Worm (Caenorhabditis elegans) whole organism, young adult: ENCODE measurements around the gene srx-5.

Source experiments
- B0035.1 ChIP-seq: sonication (generic microtip); optimal IDR thresholded peaks from 2 replicates; lab custom pipeline; 2016; ENCODE audit warnings: missing genetic modification characterization, mild to moderate bottlenecking, missing compliant biosample characterization, missing genotype, missing genetic modification reagents
- B0261.1 ChIP-seq: sonication (generic microtip); optimal IDR thresholded peaks from 2 replicates; lab custom pipeline; 2016; ENCODE audit warnings: mild to moderate bottlenecking, missing genetic modification characterization, moderate library complexity, missing compliant biosample characterization
- F23B12.7 ChIP-seq: sonication (generic microtip); optimal IDR thresholded peaks from 2 replicates; lab custom pipeline; 2017; ENCODE audit warnings: missing genetic modification characterization, mild to moderate bottlenecking, missing compliant biosample characterization, antibody characterized with exemption, moderate library complexity; ENCODE audit not compliant: insufficient read depth
- F33H1.4 ChIP-seq: fragments of 200-800 bp; sonication (Bioruptor generic); IDR thresholded peaks from 2 replicates; pipeline ENCODE4 v1.3.6; 2022; ENCODE audit warnings: missing genetic modification reagents, missing genetic modification characterization, missing compliant biosample characterization
- F57C9.4 ChIP-seq: sonication (generic microtip); optimal IDR thresholded peaks from 2 replicates; lab custom pipeline; 2017; ENCODE audit warnings: mild to moderate bottlenecking, missing genetic modification characterization, missing compliant biosample characterization
- K11D2.4 ChIP-seq: fragments of 200-800 bp; sonication (Bioruptor generic); IDR thresholded peaks from 2 replicates; pipeline ENCODE4 v1.3.6; 2022; ENCODE audit warnings: missing genetic modification reagents, missing genetic modification characterization, missing compliant biosample characterization
- Y56A3A.18 ChIP-seq: fragments of 200-800 bp; sonication (Bioruptor generic); IDR thresholded peaks from 2 replicates; pipeline ENCODE4 v1.3.6; 2022; ENCODE audit warnings: missing genetic modification reagents, missing genetic modification characterization, missing compliant biosample characterization
- Y67H2A.10 ChIP-seq: fragments of 200-800 bp; sonication (Bioruptor generic); conservative IDR thresholded peaks from 2 replicates; pipeline ENCODE4 v1.3.6; 2022; ENCODE audit warnings: missing genetic modification reagents, missing genetic modification characterization, missing compliant biosample characterization
- Y79H2A.3 ChIP-seq: fragments of 200-800 bp; sonication (Bioruptor generic); conservative IDR thresholded peaks from 2 replicates; pipeline ENCODE4 v1.3.6; 2022; ENCODE audit warnings: missing genetic modification reagents, missing genetic modification characterization, missing compliant biosample characterization
- ZK185.1 ChIP-seq: sonication (generic microtip); optimal IDR thresholded peaks from 2 replicates; lab custom pipeline; 2016; ENCODE audit warnings: mild to moderate bottlenecking, missing genetic modification characterization, missing compliant biosample characterization; ENCODE audit not compliant: poor library complexity, severe bottlenecking
- akir-1 ChIP-seq: fragments of 200-800 bp; sonication (Bioruptor generic); optimal IDR thresholded peaks from 2 replicates; lab custom pipeline; 2018; ENCODE audit warnings: mild to moderate bottlenecking, missing genetic modification characterization, moderate library complexity, missing compliant biosample characterization
- atf-7 ChIP-seq: sonication (generic microtip); optimal IDR thresholded peaks from 2 replicates; lab custom pipeline; 2017; ENCODE audit warnings: mild to moderate bottlenecking, missing genetic modification characterization, missing compliant biosample characterization
- cebp-2 ChIP-seq: fragments of 200-800 bp; sonication (Bioruptor generic); IDR thresholded peaks from 2 replicates; pipeline ENCODE4 v1.3.6; 2022; ENCODE audit warnings: missing genetic modification characterization, missing compliant biosample characterization
- ceh-27 ChIP-seq: fragments of 200-800 bp; sonication (Bioruptor generic); optimal IDR thresholded peaks from 2 replicates; lab custom pipeline; 2018; ENCODE audit warnings: mild to moderate bottlenecking, missing genetic modification characterization, moderate library complexity, missing compliant biosample characterization
- ceh-40 ChIP-seq: fragments of 200-800 bp; sonication (Bioruptor generic); IDR thresholded peaks from 2 replicates; pipeline ENCODE4 v1.3.6; 2022; ENCODE audit warnings: missing genetic modification characterization, missing compliant biosample characterization
- ceh-79 ChIP-seq: sonication (generic microtip); optimal IDR thresholded peaks from 2 replicates; lab custom pipeline; 2017; ENCODE audit warnings: mild to moderate bottlenecking, missing genetic modification characterization, missing compliant biosample characterization
- egl-44 ChIP-seq: fragments of 200-800 bp; sonication (Bioruptor generic); IDR thresholded peaks from 2 replicates; pipeline ENCODE4 v1.3.6; 2022; ENCODE audit warnings: missing genetic modification reagents, missing genetic modification characterization, missing compliant biosample characterization
- ekl-4 ChIP-seq: fragments of 200-800 bp; sonication (Bioruptor generic); IDR thresholded peaks from 2 replicates; pipeline ENCODE4 v1.3.6; 2022; ENCODE audit warnings: missing genetic modification reagents, missing genetic modification characterization, missing compliant biosample characterization
- ets-4 ChIP-seq: fragments of 200-800 bp; sonication (Bioruptor generic); optimal IDR thresholded peaks from 2 replicates; lab custom pipeline; 2018; ENCODE audit warnings: mild to moderate bottlenecking, missing genetic modification characterization, missing compliant biosample characterization
- him-1 ChIP-seq: sonication (generic microtip); optimal IDR thresholded peaks from 2 replicates; lab custom pipeline; 2016; ENCODE audit warnings: missing genotype, missing genetic modification reagents, missing genetic modification characterization, missing compliant biosample characterization
- hmg-1.2 ChIP-seq: fragments of 200-800 bp; sonication (Bioruptor generic); IDR thresholded peaks from 2 replicates; pipeline ENCODE4 v1.3.6; 2022; ENCODE audit warnings: missing genetic modification reagents, missing genetic modification characterization, missing compliant biosample characterization
- lin-35 ChIP-seq, 3 experiments: fragments of 150-350 bp in 2 of 3; sonication (generic microtip) in 1 of 3; optimal IDR thresholded peaks; 2 replicates each; lab custom pipeline; 2014 to 2018; ENCODE audit warnings: missing biosample characterization in 3 of 3, missing genetic modification characterization in 3 of 3, missing genetic modification reagents in 3 of 3
- lin-40 ChIP-seq: sonication (generic microtip); optimal IDR thresholded peaks from 2 replicates; lab custom pipeline; 2016; ENCODE audit warnings: missing genetic modification characterization, mild to moderate bottlenecking, missing compliant biosample characterization, missing genotype, missing genetic modification reagents
- lir-1 ChIP-seq: fragments of 200-800 bp; sonication (Bioruptor generic); conservative IDR thresholded peaks from 2 replicates; pipeline ENCODE4 v1.3.6; 2022; ENCODE audit warnings: missing genetic modification reagents, missing genetic modification characterization, missing compliant biosample characterization
- nhr-27 ChIP-seq: fragments of 200-800 bp; sonication (Bioruptor generic); optimal IDR thresholded peaks from 2 replicates; lab custom pipeline; 2018; ENCODE audit warnings: mild to moderate bottlenecking, missing genetic modification characterization, moderate library complexity, missing compliant biosample characterization
- rcor-1 ChIP-seq: fragments of 200-800 bp; sonication (Bioruptor generic); IDR thresholded peaks from 2 replicates; pipeline ENCODE4 v1.3.6; 2022; ENCODE audit warnings: missing genetic modification reagents, missing genetic modification characterization, missing compliant biosample characterization
- tbp1 ChIP-seq: fragments of 200-800 bp; sonication (Bioruptor generic); optimal IDR thresholded peaks from 2 replicates; lab custom pipeline; 2018; ENCODE audit warnings: mild to moderate bottlenecking, missing genetic modification characterization, missing compliant biosample characterization
- tbx-9 ChIP-seq: sonication (generic microtip); optimal IDR thresholded peaks from 2 replicates; lab custom pipeline; 2016; ENCODE audit warnings: borderline replicate concordance, missing genetic modification characterization, inconsistent platforms, missing compliant biosample characterization
- zim-3 ChIP-seq: sonication (generic microtip); optimal IDR thresholded peaks from 2 replicates; lab custom pipeline; 2017; ENCODE audit warnings: mild to moderate bottlenecking, missing genetic modification characterization, moderate library complexity, missing compliant biosample characterization
- ztf-25 ChIP-seq: fragments of 200-800 bp; sonication (Bioruptor generic); IDR thresholded peaks from 2 replicates; pipeline ENCODE4 v1.3.6; 2022; ENCODE audit warnings: missing genetic modification reagents, missing genetic modification characterization, missing compliant biosample characterization
- ztf-26 ChIP-seq: sonication (generic microtip); optimal IDR thresholded peaks from 2 replicates; lab custom pipeline; 2017; ENCODE audit warnings: missing genetic modification characterization, missing compliant biosample characterization

Gene srx-5

ce11 chrV:738770-739169 lies 38.9 kb downstream of the srx-5 start, which contains the start of gene srj-24:
srj-24 (minus strand) TSS chrV:738870.
- TF ChIP-seq cebp-2 (GFP tag; lab: Robert Waterston, UW) (no peak), ekl-4 (GFP tag; lab: Robert Waterston, UW) (no peak), nhr-27 (tag; lab: Kevin White, UChicago) (no peak), ets-4 (GFP tag; lab: Kevin White, UChicago) (no peak), ceh-79 (tag; lab: Kevin White, UChicago) (no peak), zim-3 (tag; lab: Kevin White, UChicago) (no peak), egl-44 (GFP tag; lab: Robert Waterston, UW) (no peak), F33H1.4 (GFP tag; lab: Robert Waterston, UW) (no peak), akir-1 (no peak)

ce11 chrV:741820-742219 lies 41.9 kb downstream of the srx-5 start, which contains the start of gene C05E4.7:
C05E4.7 (plus strand) TSS chrV:742120.
- TF ChIP-seq him-1: no peak
- no peak for TF ChIP-seq F57C9.4 (tag; lab: Kevin White, UChicago)
- TF ChIP-seq atf-7: no peak
- no peak for TF ChIP-seq B0035.1 (tag; lab: Kevin White, UChicago)
- no peak for TF ChIP-seq Y67H2A.10 (GFP tag; lab: Robert Waterston, UW)
- no peak for TF ChIP-seq lin-40
- no peak for TF ChIP-seq B0261.1
- no peak for TF ChIP-seq zim-3 (tag; lab: Kevin White, UChicago)
- TF ChIP-seq K11D2.4 (GFP tag; lab: Robert Waterston, UW): no peak
- TF ChIP-seq ceh-40 (GFP tag; lab: Robert Waterston, UW): no peak
- TF ChIP-seq akir-1: no peak
- TF ChIP-seq ztf-25 (GFP tag; lab: Robert Waterston, UW): no peak
- TF ChIP-seq rcor-1 (GFP tag; lab: Robert Waterston, UW): no peak
- TF ChIP-seq hmg-1.2: no peak
- TF ChIP-seq ztf-26 (tag; lab: Kevin White, UChicago): no peak
- no peak for TF ChIP-seq cebp-2 (GFP tag; lab: Robert Waterston, UW)
- no peak for TF ChIP-seq lir-1 (GFP tag; lab: Robert Waterston, UW)
- TF ChIP-seq ceh-27 (GFP tag; lab: Kevin White, UChicago): no peak

ce11 chrV:743348-743747 lies 43.5 kb downstream of the srx-5 start, which contains the start of gene str-134:
str-134 (plus strand) TSS chrV:743648.
- no peak for TF ChIP-seq Y79H2A.3 (GFP tag; lab: Robert Waterston, UW)

- TF ChIP-seq lin-35 (GFP tag; optimal IDR thresholded peaks at IDR 0.05; lab: Kevin White, UChicago): no peak
- TF ChIP-seq ZK185.1 (tag; lab: Kevin White, UChicago): no peak
- TF ChIP-seq Y56A3A.18 (GFP tag; lab: Robert Waterston, UW): no peak
- no peak for TF ChIP-seq F23B12.7 (tag; lab: Kevin White, UChicago)
- no peak for TF ChIP-seq egl-44 (GFP tag; lab: Robert Waterston, UW)
- TF ChIP-seq tbx-9 (tag; lab: Kevin White, UChicago): no peak
- TF ChIP-seq tbp1 (GFP tag; lab: Kevin White, UChicago): no peak
- no peak for TF ChIP-seq Y67H2A.10 (GFP tag; lab: Robert Waterston, UW)
These were observed 48.2 kb downstream of the srx-5 start, which contains the start of gene sri-4 for ce11 chrV:748044-748443. sri-4 (plus strand) TSS chrV:748344.
